Fruit fly (Drosophila melanogaster) whole organism, embryonic: ENCODE data around the gene Rab14.

Source experiments
- Atf-2 ChIP-seq: fragments of 200-800 bp; sonication (Bioruptor generic); optimal IDR thresholded peaks from 2 replicates; lab custom pipeline; 2016; ENCODE audit warnings: missing biosample characterization, missing genetic modification characterization
- Bteb2 ChIP-seq: fragments of 200-800 bp; sonication (Bioruptor generic); optimal IDR thresholded peaks from 2 replicates; lab custom pipeline; 2016; ENCODE audit warnings: missing biosample characterization, missing genetic modification characterization
- CG10431 ChIP-seq: fragments of 200-800 bp; sonication (Bioruptor generic); optimal IDR thresholded peaks from 3 replicates; lab custom pipeline; 2018; ENCODE audit warnings: missing biosample characterization, mild to moderate bottlenecking, missing genetic modification characterization
- CG12236 ChIP-seq: fragments of 200-800 bp; sonication (Bioruptor generic); optimal IDR thresholded peaks from 2 replicates; lab custom pipeline; 2016; ENCODE audit warnings: missing biosample characterization, missing genetic modification characterization
- CG15601 ChIP-seq: fragments of 200-800 bp; sonication (Bioruptor generic); optimal IDR thresholded peaks from 3 replicates; lab custom pipeline; 2019; ENCODE audit warnings: missing biosample characterization, mild to moderate bottlenecking, missing genetic modification characterization, moderate library complexity
- CG1602 ChIP-seq: fragments of 200-800 bp; sonication (Bioruptor generic); optimal IDR thresholded peaks from 3 replicates; lab custom pipeline; 2016; ENCODE audit warnings: missing biosample characterization, missing genetic modification characterization
- CG17612 ChIP-seq: fragments of 200-800 bp; sonication (Bioruptor generic); IDR thresholded peaks from 2 replicates; pipeline ENCODE4 v1.3.6; 2022; ENCODE audit warnings: missing biosample characterization, missing genetic modification characterization
- CG18011 ChIP-seq: fragments of 200-800 bp; sonication (Bioruptor generic); optimal IDR thresholded peaks from 2 replicates; lab custom pipeline; 2017; ENCODE audit warnings: missing biosample characterization, missing genetic modification characterization, mild to moderate bottlenecking, moderate library complexity, missing genotype
- CG18619 ChIP-seq: fragments of 200-800 bp; sonication (Bioruptor generic); optimal IDR thresholded peaks from 3 replicates; lab custom pipeline; 2017; ENCODE audit warnings: missing biosample characterization, mild to moderate bottlenecking, missing genetic modification characterization
- CG2202 ChIP-seq: fragments of 200-800 bp; sonication (Bioruptor generic); optimal IDR thresholded peaks from 2 replicates; lab custom pipeline; 2018; ENCODE audit warnings: missing biosample characterization, mild to moderate bottlenecking, missing genetic modification characterization
- CG2678 ChIP-seq: fragments of 200-800 bp; sonication (Bioruptor generic); optimal IDR thresholded peaks from 3 replicates; lab custom pipeline; 2019; ENCODE audit warnings: missing biosample characterization, mild to moderate bottlenecking, missing genetic modification characterization, moderate library complexity
- CG3407 ChIP-seq: fragments of 200-800 bp; sonication (Bioruptor generic); optimal IDR thresholded peaks from 2 replicates; lab custom pipeline; 2018; ENCODE audit warnings: missing biosample characterization, mild to moderate bottlenecking, missing genetic modification characterization
- CG6683 ChIP-seq: fragments of 200-800 bp; sonication (Bioruptor generic); optimal IDR thresholded peaks from 2 replicates; lab custom pipeline; 2017; ENCODE audit warnings: missing biosample characterization, mild to moderate bottlenecking, missing genetic modification characterization, missing genetic modification reagents
- CG7928 ChIP-seq: fragments of 200-800 bp; sonication (Bioruptor generic); optimal IDR thresholded peaks from 2 replicates; lab custom pipeline; 2017; ENCODE audit warnings: missing biosample characterization, mild to moderate bottlenecking, missing genetic modification characterization
- CG8478 ChIP-seq: fragments of >200 bp; optimal IDR thresholded peaks from 2 replicates; lab custom pipeline; 2018
- CG9609 ChIP-seq: fragments of 200-800 bp; sonication (Bioruptor generic); optimal IDR thresholded peaks from 3 replicates; lab custom pipeline; 2016; ENCODE audit warnings: missing biosample characterization, missing genetic modification characterization
- CG9817 ChIP-seq: fragments of 200-800 bp; sonication (Bioruptor generic); optimal IDR thresholded peaks from 2 replicates; lab custom pipeline; 2018; ENCODE audit warnings: missing biosample characterization, mild to moderate bottlenecking, missing genetic modification characterization, moderate library complexity
- CG9876 ChIP-seq: fragments of 200-800 bp; sonication (Bioruptor generic); optimal IDR thresholded peaks from 2 replicates; lab custom pipeline; 2016; ENCODE audit warnings: missing biosample characterization, missing genetic modification characterization
- Dip3 ChIP-seq: fragments of 200-800 bp; sonication (Bioruptor generic); optimal IDR thresholded peaks from 3 replicates; lab custom pipeline; 2016; ENCODE audit warnings: missing biosample characterization, missing genetic modification characterization
- Elba2 ChIP-seq: fragments of 200-800 bp; sonication (Bioruptor generic); optimal IDR thresholded peaks from 3 replicates; lab custom pipeline; 2016; ENCODE audit warnings: missing biosample characterization, missing genetic modification characterization
- H15 ChIP-seq: fragments of 200-800 bp; sonication (Bioruptor generic); IDR thresholded peaks from 3 replicates; pipeline ENCODE4 v1.3.6; 2022; ENCODE audit warnings: missing biosample characterization, missing genetic modification characterization
- Lhr ChIP-seq: fragments of 200-800 bp; sonication (Bioruptor generic); optimal IDR thresholded peaks from 3 replicates; lab custom pipeline; 2017; ENCODE audit warnings: mild to moderate bottlenecking, missing biosample characterization, missing genetic modification reagents, missing genetic modification characterization
- MTF-1 ChIP-seq: fragments of 200-800 bp; sonication (Bioruptor generic); optimal IDR thresholded peaks from 2 replicates; lab custom pipeline; 2018; ENCODE audit warnings: missing biosample characterization, mild to moderate bottlenecking, missing genetic modification characterization, borderline replicate concordance
- Mes4 ChIP-seq: fragments of 200-800 bp; sonication (Bioruptor generic); optimal IDR thresholded peaks from 2 replicates; lab custom pipeline; 2016; ENCODE audit warnings: missing biosample characterization, missing genetic modification characterization
- NFAT ChIP-seq: fragments of 200-800 bp; sonication (Bioruptor generic); IDR thresholded peaks from 2 replicates; pipeline ENCODE4 v1.3.6; 2022; ENCODE audit warnings: missing biosample characterization, missing genetic modification characterization
- Oli ChIP-seq: fragments of 200-800 bp; sonication (Bioruptor generic); optimal IDR thresholded peaks from 2 replicates; lab custom pipeline; 2018; ENCODE audit warnings: missing biosample characterization, mild to moderate bottlenecking, missing genetic modification characterization, moderate library complexity
- Opbp ChIP-seq: fragments of 200-800 bp; sonication (Bioruptor generic); IDR thresholded peaks from 3 replicates; pipeline ENCODE4 v1.3.6; 2022; ENCODE audit warnings: missing biosample characterization, missing genetic modification characterization; ENCODE audit not compliant: partially characterized antibody
- Ravus ChIP-seq: fragments of 200-800 bp; sonication (Bioruptor generic); IDR thresholded peaks from 2 replicates; pipeline ENCODE4 v1.3.6; 2022; ENCODE audit warnings: missing biosample characterization, missing genetic modification characterization
- Sry-δ ChIP-seq: fragments of 200-800 bp; sonication (Bioruptor generic); optimal IDR thresholded peaks from 2 replicates; lab custom pipeline; 2016; ENCODE audit warnings: missing biosample characterization, missing genetic modification characterization
- Usf ChIP-seq: fragments of 200-800 bp; sonication (Bioruptor generic); optimal IDR thresholded peaks from 2 replicates; lab custom pipeline; 2017; ENCODE audit warnings: missing genotype, missing biosample characterization, missing genetic modification characterization
- ap ChIP-seq: fragments of 200-800 bp; sonication (Bioruptor generic); IDR thresholded peaks from 2 replicates; pipeline ENCODE4 v1.3.6; 2022; ENCODE audit warnings: missing biosample characterization, missing genetic modification characterization
- bbx ChIP-seq: fragments of 200-800 bp; sonication (Bioruptor generic); IDR thresholded peaks from 2 replicates; pipeline ENCODE4 v1.3.6; 2022; ENCODE audit warnings: missing biosample characterization, missing genetic modification characterization; ENCODE audit not compliant: partially characterized antibody
- btn ChIP-seq: fragments of 200-800 bp; sonication (Bioruptor generic); optimal IDR thresholded peaks from 2 replicates; lab custom pipeline; 2016; ENCODE audit warnings: missing biosample characterization, missing genetic modification characterization
- caup ChIP-seq: fragments of 200-800 bp; sonication (Bioruptor generic); optimal IDR thresholded peaks from 3 replicates; lab custom pipeline; 2017; ENCODE audit warnings: missing biosample characterization, mild to moderate bottlenecking, missing genetic modification characterization, moderate library complexity; ENCODE audit not compliant: severe bottlenecking
- crol ChIP-seq: fragments of 200-800 bp; sonication (Bioruptor generic); IDR thresholded peaks from 2 replicates; pipeline ENCODE4 v1.3.6; 2022; ENCODE audit warnings: missing biosample characterization, missing genetic modification characterization
- hbn ChIP-seq: fragments of 200-800 bp; sonication (Bioruptor generic); IDR thresholded peaks from 2 replicates; pipeline ENCODE4 v1.3.6; 2022; ENCODE audit warnings: missing biosample characterization, missing genetic modification characterization; ENCODE audit not compliant: partially characterized antibody
- kah ChIP-seq: fragments of 200-800 bp; sonication (Bioruptor generic); optimal IDR thresholded peaks from 2 replicates; lab custom pipeline; 2018; ENCODE audit warnings: missing biosample characterization, mild to moderate bottlenecking, missing genetic modification characterization
- maf-S ChIP-seq: fragments of 200-800 bp; sonication (Bioruptor generic); optimal IDR thresholded peaks from 2 replicates; lab custom pipeline; 2016; ENCODE audit warnings: missing biosample characterization, missing genetic modification characterization
- mam ChIP-seq: fragments of 200-800 bp; sonication (Bioruptor generic); optimal IDR thresholded peaks from 3 replicates; lab custom pipeline; 2016; ENCODE audit warnings: missing biosample characterization, missing genetic modification characterization
- mirr ChIP-seq: fragments of 200-800 bp; sonication (Bioruptor generic); optimal IDR thresholded peaks from 3 replicates; lab custom pipeline; 2018; ENCODE audit warnings: missing biosample characterization, mild to moderate bottlenecking, missing genetic modification characterization
- pnt ChIP-seq: fragments of 200-800 bp; sonication (Bioruptor generic); optimal IDR thresholded peaks from 3 replicates; lab custom pipeline; 2016; ENCODE audit warnings: missing biosample characterization, missing genetic modification characterization
- rib ChIP-seq: fragments of 200-800 bp; sonication (Bioruptor generic); IDR thresholded peaks from 2 replicates; pipeline ENCODE4 v1.3.6; 2022; ENCODE audit warnings: missing biosample characterization, missing genetic modification characterization
- salm ChIP-seq: fragments of 200-800 bp; sonication (Bioruptor generic); optimal IDR thresholded peaks from 2 replicates; lab custom pipeline; 2018; ENCODE audit warnings: missing biosample characterization, mild to moderate bottlenecking, missing genetic modification characterization
- sens ChIP-seq: fragments of 200-800 bp; sonication (Bioruptor generic); peaks from one replicate; lab custom pipeline; 2016; ENCODE audit warnings: missing biosample characterization, missing genetic modification characterization
- shn ChIP-seq: fragments of 200-800 bp; sonication (Bioruptor generic); optimal IDR thresholded peaks from 3 replicates; lab custom pipeline; 2016; ENCODE audit warnings: missing biosample characterization, missing genetic modification characterization
- sqz ChIP-seq: fragments of 200-800 bp; sonication (Bioruptor generic); optimal IDR thresholded peaks from 3 replicates; lab custom pipeline; 2018; ENCODE audit warnings: missing biosample characterization, mild to moderate bottlenecking, missing genetic modification characterization
- tap ChIP-seq: fragments of 200-800 bp; optimal IDR thresholded peaks from 3 replicates; lab custom pipeline; 2019; ENCODE audit warnings: missing biosample characterization, mild to moderate bottlenecking, missing genetic modification characterization, moderate library complexity
- wek ChIP-seq: fragments of 200-800 bp; sonication (Bioruptor generic); optimal IDR thresholded peaks from 3 replicates; lab custom pipeline; 2018; ENCODE audit warnings: missing biosample characterization, mild to moderate bottlenecking, missing genetic modification characterization, moderate library complexity
- zf30C ChIP-seq: fragments of 200-800 bp; sonication (Bioruptor generic); optimal IDR thresholded peaks from 3 replicates; lab custom pipeline; 2018; ENCODE audit warnings: missing biosample characterization, mild to moderate bottlenecking, missing genetic modification characterization

The Rab14 gene

DNA sequence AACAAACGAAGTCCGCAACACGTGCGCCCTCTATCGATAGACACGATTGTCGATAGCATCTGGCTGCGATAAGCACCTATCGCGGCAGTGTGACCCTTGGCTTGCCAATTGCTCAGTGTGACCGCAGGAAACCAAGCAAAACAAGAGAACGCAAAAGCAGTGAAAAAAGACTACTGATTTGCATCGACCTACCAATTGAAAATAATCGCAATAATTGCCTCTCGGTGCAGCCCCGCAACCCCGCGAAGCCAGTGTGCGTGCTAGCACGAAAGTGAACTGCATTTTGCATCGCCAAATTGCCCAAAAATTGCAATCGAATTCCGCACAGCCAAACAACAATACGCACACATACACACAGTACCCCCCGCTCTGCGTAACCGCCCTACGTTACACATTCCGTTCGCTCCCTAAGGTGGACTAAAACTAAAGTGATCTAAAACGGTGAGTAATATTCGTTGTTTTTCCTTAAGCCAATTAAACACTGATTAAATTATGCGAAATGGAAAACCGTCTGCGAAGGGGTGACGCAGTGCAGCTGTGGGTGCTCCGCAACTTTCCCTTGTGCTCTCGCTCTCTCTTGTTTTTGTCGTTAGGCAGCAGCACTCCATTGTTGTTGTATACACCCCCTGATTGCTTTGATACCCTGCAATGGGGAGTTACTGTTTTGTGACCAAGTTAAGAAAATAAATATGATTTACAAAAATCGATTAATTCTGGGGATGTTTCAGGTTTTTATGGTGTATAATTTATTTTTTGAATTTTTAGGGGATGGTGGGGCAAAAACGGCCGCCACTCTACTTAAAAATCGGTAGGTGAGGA lies at the start of gene Rab14 (continued):
- TF ChIP-seq CG7928 (GFP tag; lab: Kevin White, UChicago) (peak; percentile 28), CG3407 (peak; percentile 75), sens (GFP tag; lab: Kevin White, UChicago) (peak; percentile 89), Usf (GFP tag; lab: Kevin White, UChicago) (peak; percentile 24), H15 (peak; percentile 58; the same call in 2 of the 3 replicates), Opbp (peak; percentile 91), Lhr (GFP tag; lab: Kevin White, UChicago) (peak; percentile 41), Dip3 (GFP tag; lab: Kevin White, UChicago) (peak; percentile 72), crol (GFP tag; lab: Robert Waterston, UW) (peak; percentile 98), CG18011 (GFP tag; lab: Kevin White, UChicago) (peak; percentile 50), sqz (GFP tag; lab: Kevin White, UChicago) (peak; percentile 64), bbx (GFP tag; lab: Robert Waterston, UW) (peak; percentile 91), CG18619 (GFP tag; lab: Kevin White, UChicago) (peak; percentile 79), pnt (peak; percentile 47), CG2202 (tag; lab: Kevin White, UChicago) (peak; percentile 66), btn (peak; percentile 5), shn (GFP tag; lab: Kevin White, UChicago) (peak; percentile 60), CG15601 (tag; lab: Kevin White, UChicago) (peak; percentile 52), CG12236 (peak; percentile 54), rib (GFP tag; lab: Robert Waterston, UW) (peak; percentile 83), Bteb2 (GFP tag; lab: Kevin White, UChicago) (peak; percentile 33), CG9609 (GFP tag; lab: Kevin White, UChicago) (peak; percentile 72), CG10431 (GFP tag; lab: Kevin White, UChicago) (peak; percentile 55), Elba2 (no peak), Sry-δ (peak; percentile 83), salm (tag; lab: Kevin White, UChicago) (peak; percentile 71), mirr (GFP tag; lab: Kevin White, UChicago) (peak; percentile 23), maf-S (GFP tag; lab: Kevin White, UChicago) (peak; percentile 50), CG2678 (tag; lab: Kevin White, UChicago) (peak; percentile 84), ap (peak; percentile 65), Mes4 (GFP tag; lab: Kevin White, UChicago) (peak; percentile 32), kah (peak; percentile 52), zf30C (GFP tag; lab: Kevin White, UChicago) (no peak), CG9876 (GFP tag; lab: Kevin White, UChicago) (peak; percentile 43), CG9817 (tag; lab: Kevin White, UChicago) (peak; percentile 85), CG17612 (GFP tag; lab: Robert Waterston, UW) (0 out of 2 replicates have a peak, but pooled peaks have one; percentile 20), Atf-2 (GFP tag; lab: Kevin White, UChicago) (peak; percentile 30), CG6683 (peak; percentile 43), caup (GFP tag; lab: Kevin White, UChicago) (peak; percentile 65), tap (tag; lab: Kevin White, UChicago) (peak; percentile 75), MTF-1 (GFP tag; lab: Kevin White, UChicago) (peak; percentile 67), wek (GFP tag; lab: Kevin White, UChicago) (peak; percentile 18), mam (GFP tag; lab: Kevin White, UChicago) (peak; percentile 79), CG1602 (GFP tag; lab: Kevin White, UChicago) (peak; percentile 62), NFAT (GFP tag; lab: Robert Waterston, UW) (peak; percentile 75), Oli (tag; lab: Kevin White, UChicago) (peak; percentile 85), Ravus (peak; percentile 52), hbn (GFP tag; lab: Robert Waterston, UW) (peak; percentile 77), CG8478 (lab: Kevin White, UChicago) (peak; percentile 74)
